Worm (Caenorhabditis elegans) whole organism, late embryonic: ENCODE data around the gene srh-218.

Experiments used
- F13H6.1 ChIP-seq: sonication (generic microtip); optimal IDR thresholded peaks from 2 replicates; lab custom pipeline; 2016; ENCODE audit warnings: missing genetic modification characterization, missing compliant biosample characterization
- ceh-14 ChIP-seq: sonication (generic microtip); optimal IDR thresholded peaks from 2 replicates; lab custom pipeline; 2016; ENCODE audit warnings: missing genotype, missing genetic modification characterization, missing compliant biosample characterization
- ceh-2 ChIP-seq: sonication (generic microtip); optimal IDR thresholded peaks from 2 replicates; lab custom pipeline; 2016; ENCODE audit warnings: missing genotype, missing genetic modification characterization, missing compliant biosample characterization
- ceh-34 ChIP-seq: sonication (generic microtip); optimal IDR thresholded peaks from 2 replicates; lab custom pipeline; 2016; ENCODE audit warnings: mild to moderate bottlenecking, missing genetic modification characterization, missing compliant biosample characterization
- ceh-48 ChIP-seq: sonication (generic microtip); optimal IDR thresholded peaks from 2 replicates; lab custom pipeline; 2016; ENCODE audit warnings: missing genetic modification characterization, inconsistent platforms, missing compliant biosample characterization
- dmd-4 ChIP-seq: sonication (generic microtip); optimal IDR thresholded peaks from 2 replicates; lab custom pipeline; 2016; ENCODE audit warnings: borderline replicate concordance, missing genetic modification characterization, missing compliant biosample characterization
- elt-4 ChIP-seq: sonication (generic microtip); optimal IDR thresholded peaks from 2 replicates; lab custom pipeline; 2016; ENCODE audit warnings: missing genetic modification characterization, missing compliant biosample characterization
- hlh-30 ChIP-seq: sonication (generic microtip); optimal IDR thresholded peaks from 2 replicates; lab custom pipeline; 2017; ENCODE audit warnings: antibody characterized with exemption, missing genetic modification characterization, missing compliant biosample characterization; ENCODE audit not compliant: insufficient read depth
- hlh-8 ChIP-seq: sonication (generic microtip); optimal IDR thresholded peaks from 2 replicates; lab custom pipeline; 2016; ENCODE audit warnings: missing genotype, missing genetic modification characterization, missing compliant biosample characterization
- pag-3 ChIP-seq: sonication (generic microtip); optimal IDR thresholded peaks from 2 replicates; lab custom pipeline; 2016; ENCODE audit warnings: missing compliant biosample characterization, missing genetic modification characterization, borderline replicate concordance
- pqm-1 ChIP-seq: sonication (generic microtip); optimal IDR thresholded peaks from 2 replicates; lab custom pipeline; 2016; ENCODE audit warnings: missing genetic modification characterization, missing compliant biosample characterization
- sox-4 ChIP-seq: sonication (generic microtip); optimal IDR thresholded peaks from 2 replicates; lab custom pipeline; 2017; ENCODE audit warnings: mild to moderate bottlenecking, missing genetic modification characterization, inconsistent platforms, missing compliant biosample characterization
- zip-5 ChIP-seq: sonication (generic microtip); optimal IDR thresholded peaks from 2 replicates; lab custom pipeline; 2016; ENCODE audit warnings: missing genetic modification characterization, missing compliant biosample characterization

ce11 chrV:15493680-15494079 lies at the start of gene srh-218:
- TF ChIP-seq ceh-48 (tag; lab: Kevin White, UChicago) (no peak), pqm-1 (tag; lab: Kevin White, UChicago) (no peak), dmd-4 (tag; lab: Kevin White, UChicago) (no peak), elt-4 (tag; lab: Kevin White, UChicago) (no peak), sox-4 (tag; lab: Kevin White, UChicago) (no peak), F13H6.1 (tag; lab: Kevin White, UChicago) (no peak), zip-5 (tag; lab: Kevin White, UChicago) (no peak), ceh-34 (tag; lab: Kevin White, UChicago) (no peak), hlh-30 (tag; lab: Kevin White, UChicago) (no peak), ceh-2 (tag; lab: Kevin White, UChicago) (no peak), hlh-8 (no peak), pag-3 (tag; lab: Kevin White, UChicago) (no peak), ceh-14 (tag; lab: Kevin White, UChicago) (no peak)
